Fruit fly (Drosophila melanogaster) whole organism, embryonic: Measurements from ENCODE around the gene CG10470.
A peak's percentile ranks its signal among the peaks of the same experiment; 100 is the strongest.

ENCODE experiments used
- Atf-2 ChIP-seq: fragments of 200-800 bp; sonication (Bioruptor generic); optimal IDR thresholded peaks from 2 replicates; lab custom pipeline; 2016; ENCODE audit warnings: missing biosample characterization, missing genetic modification characterization
- CG10431 ChIP-seq: fragments of 200-800 bp; sonication (Bioruptor generic); optimal IDR thresholded peaks from 3 replicates; lab custom pipeline; 2018; ENCODE audit warnings: missing biosample characterization, mild to moderate bottlenecking, missing genetic modification characterization
- CG10543 ChIP-seq: fragments of 200-800 bp; sonication (Bioruptor generic); optimal IDR thresholded peaks from 3 replicates; lab custom pipeline; 2017; ENCODE audit warnings: missing biosample characterization, mild to moderate bottlenecking, missing genetic modification characterization, moderate library complexity
- CG12236 ChIP-seq: fragments of 200-800 bp; sonication (Bioruptor generic); optimal IDR thresholded peaks from 2 replicates; lab custom pipeline; 2016; ENCODE audit warnings: missing biosample characterization, missing genetic modification characterization
- CG13123 ChIP-seq: fragments of 200-800 bp; sonication (Bioruptor generic); optimal IDR thresholded peaks from 2 replicates; lab custom pipeline; 2016; ENCODE audit warnings: missing biosample characterization, missing genetic modification characterization
- CG13775 ChIP-seq: fragments of 200-800 bp; sonication (Bioruptor generic); optimal IDR thresholded peaks from 3 replicates; lab custom pipeline; 2017; ENCODE audit warnings: missing biosample characterization, mild to moderate bottlenecking, missing genetic modification characterization
- CG14667 ChIP-seq: fragments of 200-800 bp; sonication (Bioruptor generic); IDR thresholded peaks from 2 replicates; pipeline ENCODE4 v1.3.6; 2022; ENCODE audit warnings: missing biosample characterization, missing genetic modification characterization
- CG14965 ChIP-seq: fragments of 200-800 bp; sonication (Bioruptor generic); optimal IDR thresholded peaks from 2 replicates; lab custom pipeline; 2016; ENCODE audit warnings: missing biosample characterization, missing genetic modification characterization, borderline replicate concordance
- CG15073 ChIP-seq: fragments of 200-800 bp; sonication (Bioruptor generic); optimal IDR thresholded peaks from 2 replicates; lab custom pipeline; 2016; ENCODE audit warnings: missing biosample characterization, missing genetic modification characterization
- CG15269 ChIP-seq: fragments of 200-800 bp; sonication (Bioruptor generic); optimal IDR thresholded peaks from 2 replicates; lab custom pipeline; 2018; ENCODE audit warnings: missing biosample characterization, mild to moderate bottlenecking, missing genetic modification characterization, moderate library complexity
- CG1602 ChIP-seq: fragments of 200-800 bp; sonication (Bioruptor generic); optimal IDR thresholded peaks from 3 replicates; lab custom pipeline; 2016; ENCODE audit warnings: missing biosample characterization, missing genetic modification characterization
- CG16779 ChIP-seq: fragments of 200-800 bp; sonication (Bioruptor generic); IDR thresholded peaks from 2 replicates; pipeline ENCODE4 v1.3.6; 2022; ENCODE audit warnings: missing biosample characterization, missing genetic modification characterization
- CG1832 ChIP-seq: fragments of 200-800 bp; sonication (Bioruptor generic); optimal IDR thresholded peaks from 2 replicates; lab custom pipeline; 2017; ENCODE audit warnings: missing biosample characterization, mild to moderate bottlenecking, missing genetic modification characterization, inconsistent platforms
- CG2202 ChIP-seq: fragments of 200-800 bp; sonication (Bioruptor generic); optimal IDR thresholded peaks from 2 replicates; lab custom pipeline; 2018; ENCODE audit warnings: missing biosample characterization, mild to moderate bottlenecking, missing genetic modification characterization
- CG3065 ChIP-seq: fragments of 200-800 bp; sonication (Bioruptor generic); optimal IDR thresholded peaks from 2 replicates; lab custom pipeline; 2016; ENCODE audit warnings: missing biosample characterization, missing genetic modification characterization
- CG31224 ChIP-seq: fragments of 200-800 bp; sonication (Bioruptor generic); IDR thresholded peaks from 2 replicates; pipeline ENCODE4 v1.3.6; 2022; ENCODE audit warnings: missing biosample characterization, missing genetic modification characterization
- CG32532 ChIP-seq: fragments of 200-800 bp; sonication (Bioruptor generic); IDR thresholded peaks from 2 replicates; pipeline ENCODE4 v1.3.6; 2022; ENCODE audit warnings: missing biosample characterization, missing genetic modification characterization
- CG34224 ChIP-seq: fragments of 200-800 bp; sonication (Bioruptor generic); IDR thresholded peaks from 3 replicates; pipeline ENCODE4 v1.3.6; 2022; ENCODE audit warnings: missing biosample characterization, missing genetic modification characterization; ENCODE audit not compliant: partially characterized antibody
- CG4424 ChIP-seq: fragments of 200-800 bp; sonication (Bioruptor generic); optimal IDR thresholded peaks from 3 replicates; lab custom pipeline; 2016; ENCODE audit warnings: missing biosample characterization, missing genetic modification characterization
- CG6791 ChIP-seq: fragments of 200-800 bp; sonication (Bioruptor generic); IDR thresholded peaks from 3 replicates; pipeline ENCODE4 v1.3.6; 2022; ENCODE audit warnings: missing biosample characterization, missing genetic modification characterization; ENCODE audit not compliant: partially characterized antibody
- CG8359 ChIP-seq: fragments of 200-800 bp; sonication (Bioruptor generic); optimal IDR thresholded peaks from 2 replicates; lab custom pipeline; 2017; ENCODE audit warnings: missing biosample characterization, mild to moderate bottlenecking, missing genetic modification characterization, borderline replicate concordance
- CG8944 ChIP-seq: fragments of 200-800 bp; sonication (Bioruptor generic); optimal IDR thresholded peaks from 3 replicates; lab custom pipeline; 2016; ENCODE audit warnings: missing biosample characterization, missing genetic modification characterization
- CG9797 ChIP-seq: fragments of 200-800 bp; sonication (Bioruptor generic); optimal IDR thresholded peaks from 3 replicates; lab custom pipeline; 2018; ENCODE audit warnings: missing biosample characterization, mild to moderate bottlenecking, missing genetic modification characterization
- CG9817 ChIP-seq: fragments of 200-800 bp; sonication (Bioruptor generic); optimal IDR thresholded peaks from 2 replicates; lab custom pipeline; 2018; ENCODE audit warnings: missing biosample characterization, mild to moderate bottlenecking, missing genetic modification characterization, moderate library complexity
- CrebB ChIP-seq: fragments of 200-800 bp; sonication (Bioruptor generic); optimal IDR thresholded peaks from 3 replicates; lab custom pipeline; 2018; ENCODE audit warnings: missing biosample characterization, mild to moderate bottlenecking, missing genetic modification characterization
- Eip74EF ChIP-seq, 2 experiments: fragments of 200-800 bp in 1 of 2; fragments of >200 bp in 1 of 2; sonication (Bioruptor generic) in 1 of 2; optimal IDR thresholded peaks; 2 replicates each; lab custom pipeline; 2017 to 2019; ENCODE audit warnings: missing biosample characterization in 2 of 2, missing genetic modification characterization in 2 of 2, mild to moderate bottlenecking in 1 of 2, moderate library complexity in 1 of 2
- Jarid2 ChIP-seq: fragments of 200-800 bp; sonication (Bioruptor generic); optimal IDR thresholded peaks from 3 replicates; lab custom pipeline; 2017; ENCODE audit warnings: mild to moderate bottlenecking, missing biosample characterization, missing genetic modification reagents, missing genetic modification characterization
- Lim3 ChIP-seq: fragments of 200-800 bp; sonication (Bioruptor generic); IDR thresholded peaks from 2 replicates; pipeline ENCODE4 v1.3.6; 2022; ENCODE audit warnings: missing biosample characterization, missing genetic modification characterization
- MTF-1 ChIP-seq: fragments of 200-800 bp; sonication (Bioruptor generic); optimal IDR thresholded peaks from 2 replicates; lab custom pipeline; 2018; ENCODE audit warnings: missing biosample characterization, mild to moderate bottlenecking, missing genetic modification characterization, borderline replicate concordance
- NC2α ChIP-seq: fragments of 200-800 bp; sonication (Bioruptor generic); optimal IDR thresholded peaks from 2 replicates; lab custom pipeline; 2016; ENCODE audit warnings: missing biosample characterization, missing genetic modification characterization
- Rx ChIP-seq: fragments of 200-800 bp; sonication (Bioruptor generic); IDR thresholded peaks from 2 replicates; pipeline ENCODE4 v1.3.6; 2022; ENCODE audit warnings: missing biosample characterization, missing genetic modification characterization
- Scr ChIP-seq: fragments of 200-800 bp; sonication (Bioruptor generic); IDR thresholded peaks from 2 replicates; pipeline ENCODE4 v1.3.6; 2022; ENCODE audit warnings: missing biosample characterization, missing genetic modification characterization; ENCODE audit not compliant: partially characterized antibody
- Sry-β ChIP-seq: fragments of 200-800 bp; sonication (Bioruptor generic); optimal IDR thresholded peaks from 2 replicates; lab custom pipeline; 2018; ENCODE audit warnings: missing biosample characterization, mild to moderate bottlenecking, missing genetic modification characterization, moderate library complexity
- Usf ChIP-seq: fragments of 200-800 bp; sonication (Bioruptor generic); optimal IDR thresholded peaks from 2 replicates; lab custom pipeline; 2017; ENCODE audit warnings: missing genotype, missing biosample characterization, missing genetic modification characterization
- ase ChIP-seq: fragments of 200-800 bp; sonication (Bioruptor generic); IDR thresholded peaks from 3 replicates; pipeline ENCODE4 v1.3.6; 2022; ENCODE audit warnings: missing biosample characterization, missing genetic modification characterization
- cato ChIP-seq: fragments of 200-800 bp; sonication (Bioruptor generic); optimal IDR thresholded peaks from 2 replicates; lab custom pipeline; 2016; ENCODE audit warnings: missing biosample characterization, missing genetic modification characterization, borderline replicate concordance
- eve ChIP-seq, 2 experiments: fragments of >200 bp; optimal IDR thresholded peaks; 2 replicates each; lab custom pipeline; 2017; ENCODE audit warnings: missing biosample characterization in 2 of 2, missing genetic modification characterization in 2 of 2
- gt ChIP-seq: fragments of 200-800 bp; sonication (Bioruptor generic); IDR thresholded peaks from 2 replicates; pipeline ENCODE4 v1.3.6; 2022; ENCODE audit warnings: missing biosample characterization, missing genetic modification characterization
- hkb ChIP-seq, 2 experiments: fragments of 200-800 bp in 1 of 2; fragments of >200 bp in 1 of 2; sonication (Bioruptor generic) in 1 of 2; IDR thresholded peaks in 1 of 2; optimal IDR thresholded peaks in 1 of 2; 2 replicates each; pipeline versions ENCODE4 v1.3.6 to Lab custom; 2017 to 2022; ENCODE audit warnings: missing biosample characterization in 1 of 2, missing genetic modification characterization in 1 of 2
- jumu ChIP-seq: fragments of 200-800 bp; sonication (Bioruptor generic); optimal IDR thresholded peaks from 3 replicates; lab custom pipeline; 2016; ENCODE audit warnings: missing biosample characterization, missing genetic modification characterization
- p53 ChIP-seq: fragments of 200-800 bp; sonication (Bioruptor generic); optimal IDR thresholded peaks from 2 replicates; lab custom pipeline; 2016; ENCODE audit warnings: missing biosample characterization, missing genetic modification characterization
- prd ChIP-seq, 3 experiments: fragments of >200 bp in 2 of 3; fragments of 200-800 bp in 1 of 3; sonication (Bioruptor generic) in 1 of 3; optimal IDR thresholded peaks in 2 of 3; IDR thresholded peaks in 1 of 3; 2 replicates in 2 of 3; 3 replicates in 1 of 3; pipeline versions ENCODE4 v1.3.6 to Lab custom; 2017 to 2022; ENCODE audit warnings: missing biosample characterization in 1 of 3, missing genetic modification characterization in 1 of 3
- sc ChIP-seq, 3 experiments: fragments of >200 bp in 2 of 3; fragments of 200-800 bp in 1 of 3; sonication (Bioruptor generic) in 1 of 3; optimal IDR thresholded peaks; 2 replicates in 2 of 3; 3 replicates in 1 of 3; lab custom pipeline; 2017; ENCODE audit warnings: mild to moderate bottlenecking in 1 of 3, missing biosample characterization in 1 of 3, missing genetic modification characterization in 1 of 3, missing genetic modification reagents in 1 of 3
- sna ChIP-seq: fragments of 200-800 bp; sonication (Bioruptor generic); IDR thresholded peaks from 2 replicates; pipeline ENCODE4 v1.3.6; 2022; ENCODE audit warnings: missing biosample characterization, missing genetic modification characterization; ENCODE audit not compliant: partially characterized antibody
- sqz ChIP-seq: fragments of 200-800 bp; sonication (Bioruptor generic); optimal IDR thresholded peaks from 3 replicates; lab custom pipeline; 2018; ENCODE audit warnings: missing biosample characterization, mild to moderate bottlenecking, missing genetic modification characterization
- sr ChIP-seq: fragments of 200-800 bp; sonication (Bioruptor generic); IDR thresholded peaks from 3 replicates; pipeline ENCODE4 v1.3.6; 2022; ENCODE audit warnings: missing biosample characterization, missing genetic modification characterization
- tgo ChIP-seq: fragments of 200-800 bp; sonication (Bioruptor generic); IDR thresholded peaks from 3 replicates; pipeline ENCODE4 v1.3.6; 2022; ENCODE audit warnings: missing biosample characterization, missing genetic modification characterization
- wek ChIP-seq: fragments of 200-800 bp; sonication (Bioruptor generic); optimal IDR thresholded peaks from 3 replicates; lab custom pipeline; 2018; ENCODE audit warnings: missing biosample characterization, mild to moderate bottlenecking, missing genetic modification characterization, moderate library complexity

CG10470 gene

DNA sequence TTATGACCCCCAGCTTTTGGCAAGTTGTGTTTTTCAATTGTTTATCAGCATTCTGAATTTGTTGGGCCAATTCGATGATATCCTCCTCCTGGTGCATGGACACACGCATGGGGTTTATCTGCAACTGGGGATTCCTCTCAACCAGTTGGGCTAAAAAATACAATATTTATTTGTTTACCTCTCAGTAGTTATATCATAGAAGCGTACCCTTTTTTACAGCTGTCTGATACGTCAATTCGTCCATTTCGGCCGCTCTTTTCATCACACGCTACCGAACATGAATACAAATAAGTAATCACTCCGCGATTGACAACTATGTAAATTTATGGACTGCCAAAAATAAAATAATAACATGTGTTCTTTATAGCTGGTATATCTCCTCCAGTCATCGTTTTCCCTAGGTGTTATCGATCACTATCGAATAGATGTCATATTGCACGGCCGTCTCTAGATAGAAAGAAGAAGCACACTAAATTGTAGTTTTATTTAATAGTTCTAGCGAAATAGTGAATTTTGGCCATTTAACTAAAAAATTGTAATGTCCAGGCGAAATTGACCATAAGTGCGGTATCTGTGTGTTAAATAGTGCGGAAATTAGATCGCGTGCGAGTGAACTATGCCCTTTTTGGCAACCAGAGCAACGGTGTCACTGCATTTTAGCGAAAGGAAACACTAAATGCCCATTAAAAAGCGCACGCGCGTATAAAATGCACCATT, 14.5 kb upstream of the CG10470 start, which contains the start of the genes mib2 and CG31800 (continued):
- no peak for TF ChIP-seq cato (GFP tag; lab: Kevin White, UChicago)
- TF ChIP-seq Rx (GFP tag; lab: Robert Waterston, UW): no peak
- no peak for TF ChIP-seq Usf
- TF ChIP-seq NC2α: no peak
- no peak for TF ChIP-seq gt (GFP tag; lab: Robert Waterston, UW)
- no peak for TF ChIP-seq sqz
- TF ChIP-seq CrebB (tag; lab: Kevin White, UChicago): no peak
- TF ChIP-seq CG4424 (GFP tag; lab: Kevin White, UChicago): no peak
- TF ChIP-seq CG12236 (GFP tag; lab: Kevin White, UChicago): no peak
- no peak for TF ChIP-seq CG13123 (GFP tag; lab: Kevin White, UChicago)
- TF ChIP-seq CG15073: no peak
- TF ChIP-seq eve (GFP tag; optimal IDR thresholded peaks at IDR 0.05; lab: Kevin White, UChicago): no peak
- peak; percentile 85 for TF ChIP-seq Scr (GFP tag; lab: Robert Waterston, UW)
- no peak for TF ChIP-seq CG31224 (GFP tag; lab: Robert Waterston, UW)
- no peak for TF ChIP-seq sr
- TF ChIP-seq CG13775 (GFP tag; lab: Kevin White, UChicago): no peak
- TF ChIP-seq CG14965 (GFP tag; lab: Kevin White, UChicago): no peak
- TF ChIP-seq CG10431 (GFP tag; lab: Kevin White, UChicago): no peak
- no peak for TF ChIP-seq CG2202 (tag; lab: Kevin White, UChicago)
- no peak for TF ChIP-seq jumu
- TF ChIP-seq Eip74EF (GFP tag; optimal IDR thresholded peaks at IDR 0.05; lab: Kevin White, UChicago): no peak
- no peak for TF ChIP-seq p53 (GFP tag; lab: Kevin White, UChicago)
- no peak for TF ChIP-seq CG9817 (tag; lab: Kevin White, UChicago)
- peak; percentile 80 for TF ChIP-seq CG34224 (GFP tag; lab: Robert Waterston, UW)
- TF ChIP-seq CG3065 (GFP tag; lab: Kevin White, UChicago): no peak
- TF ChIP-seq Lim3: no peak
- TF ChIP-seq sna (GFP tag; lab: Robert Waterston, UW): peak; percentile 83
- TF ChIP-seq CG8944 (GFP tag; lab: Kevin White, UChicago): no peak
- no peak for TF ChIP-seq CG14667 (GFP tag; lab: Robert Waterston, UW)
- no peak for TF ChIP-seq prd (optimal IDR thresholded peaks at IDR 0.05; lab: Kevin White, UChicago)
- TF ChIP-seq prd (GFP tag; IDR thresholded peaks at IDR 0.05; lab: Robert Waterston, UW): no peak
- TF ChIP-seq MTF-1 (GFP tag; lab: Kevin White, UChicago): no peak
- TF ChIP-seq CG16779: no peak
- TF ChIP-seq sc (optimal IDR thresholded peaks at IDR 0.05; lab: Kevin White, UChicago): no peak
- TF ChIP-seq sc (GFP tag; optimal IDR thresholded peaks at IDR 0.05; lab: Kevin White, UChicago): no peak
- TF ChIP-seq Sry-β: no peak
- TF ChIP-seq CG6791 (GFP tag; lab: Robert Waterston, UW): peak; percentile 85
- TF ChIP-seq wek (GFP tag; lab: Kevin White, UChicago): no peak
- no peak for TF ChIP-seq CG8359 (GFP tag; lab: Kevin White, UChicago)
- no peak for TF ChIP-seq ase (GFP tag; lab: Robert Waterston, UW)
- no peak for TF ChIP-seq Jarid2 (GFP tag; lab: Kevin White, UChicago)
- TF ChIP-seq CG10543 (GFP tag; lab: Kevin White, UChicago): no peak
- TF ChIP-seq hkb (optimal IDR thresholded peaks at IDR 0.05; lab: Kevin White, UChicago): no peak
- no peak for TF ChIP-seq hkb (GFP tag; IDR thresholded peaks at IDR 0.05; lab: Robert Waterston, UW)
- TF ChIP-seq CG1832: no peak
- TF ChIP-seq CG9797 (GFP tag; lab: Kevin White, UChicago): no peak
- no peak for TF ChIP-seq CG32532 (GFP tag; lab: Robert Waterston, UW)
- TF ChIP-seq CG15269 (tag; lab: Kevin White, UChicago): no peak
- TF ChIP-seq CG1602: no peak
- TF ChIP-seq Atf-2: no peak
- no peak for TF ChIP-seq tgo (GFP tag; lab: Robert Waterston, UW)
